Worm (Caenorhabditis elegans) whole organism, L4 larva: Measurements from ENCODE around the gene C12D8.21.

Experiments
- T26A8.4 ChIP-seq: fragments of 200-800 bp; sonication (Bioruptor generic); IDR thresholded peaks from 2 replicates; pipeline ENCODE4 v1.3.6; 2022; ENCODE audit warnings: missing genetic modification characterization, missing compliant biosample characterization
- Y75B8A.6 ChIP-seq: fragments of 200-800 bp; sonication (Bioruptor generic); IDR thresholded peaks from 2 replicates; pipeline ENCODE4 v1.3.6; 2022; ENCODE audit warnings: missing genetic modification reagents, missing genetic modification characterization, missing compliant biosample characterization
- ZK337.2 ChIP-seq: fragments of 200-800 bp; sonication (Bioruptor generic); IDR thresholded peaks from 2 replicates; pipeline ENCODE4 v1.3.6; 2022; ENCODE audit warnings: missing genetic modification reagents, missing genetic modification characterization, missing compliant biosample characterization
- aha-1 ChIP-seq: fragments of 150-350 bp; peaks from one replicate; lab custom pipeline; 2014; ENCODE audit warnings: missing biosample characterization, missing genetic modification characterization
- ama-1 ChIP-seq: fragments of 150-350 bp; optimal IDR thresholded peaks from 2 replicates; lab custom pipeline; 2014; ENCODE audit warnings: inconsistent platforms, mixed read lengths
- ceh-32 ChIP-seq: sonication (generic microtip); optimal IDR thresholded peaks from 2 replicates; lab custom pipeline; 2016; ENCODE audit warnings: mild to moderate bottlenecking, missing genetic modification characterization, missing compliant biosample characterization; ENCODE audit not compliant: poor library complexity
- ctbp-1 ChIP-seq: fragments of 200-800 bp; sonication (Bioruptor generic); IDR thresholded peaks from 2 replicates; pipeline ENCODE4 v1.3.6; 2022; ENCODE audit warnings: missing genetic modification reagents, missing genetic modification characterization, missing compliant biosample characterization
- daf-16 ChIP-seq, 3 experiments: sonication (generic microtip); optimal IDR thresholded peaks; 2 replicates each; lab custom pipeline; 2016 to 2017; ENCODE audit warnings: missing genetic modification characterization in 3 of 3, missing genetic modification reagents in 3 of 3, mild to moderate bottlenecking in 2 of 3, missing compliant biosample characterization in 2 of 3, missing biosample characterization in 1 of 3, moderate library complexity in 1 of 3
- dmd-6 ChIP-seq: fragments of 200-800 bp; sonication (Bioruptor generic); IDR thresholded peaks from 2 replicates; pipeline ENCODE4 v1.3.6; 2022; ENCODE audit warnings: missing genetic modification reagents, missing genetic modification characterization, missing compliant biosample characterization
- dmd-9 ChIP-seq: fragments of 200-800 bp; sonication (Bioruptor generic); IDR thresholded peaks from 2 replicates; pipeline ENCODE4 v1.3.6; 2022; ENCODE audit warnings: missing genetic modification reagents, missing genetic modification characterization, missing compliant biosample characterization
- dve-1 ChIP-seq: sonication (generic microtip); optimal IDR thresholded peaks from 2 replicates; lab custom pipeline; 2017; ENCODE audit warnings: antibody characterized with exemption, mild to moderate bottlenecking, missing genetic modification characterization, missing compliant biosample characterization; ENCODE audit not compliant: insufficient read depth
- hif-1 ChIP-seq, 2 experiments: sonication (generic microtip); optimal IDR thresholded peaks; 2 replicates each; lab custom pipeline; 2016 to 2017; ENCODE audit warnings: missing compliant biosample characterization in 2 of 2, missing genetic modification characterization in 2 of 2, missing genetic modification reagents in 2 of 2, missing genotype in 2 of 2, mild to moderate bottlenecking in 1 of 2
- hlh-11 ChIP-seq: fragments of 200-800 bp; sonication (Bioruptor generic); optimal IDR thresholded peaks from 2 replicates; lab custom pipeline; 2018; ENCODE audit warnings: mild to moderate bottlenecking, missing genetic modification characterization, missing compliant biosample characterization
- hlh-30 ChIP-seq: sonication (generic microtip); optimal IDR thresholded peaks from 2 replicates; lab custom pipeline; 2017; ENCODE audit warnings: antibody characterized with exemption, mild to moderate bottlenecking, missing genetic modification characterization, missing compliant biosample characterization; ENCODE audit not compliant: insufficient read depth
- lsy-2 ChIP-seq, 2 experiments: fragments of 150-350 bp in 1 of 2; sonication (generic microtip) in 1 of 2; optimal IDR thresholded peaks; 2 replicates each; lab custom pipeline; 2014 to 2017; ENCODE audit warnings: missing biosample characterization in 2 of 2, missing genetic modification characterization in 2 of 2
- madf-9 ChIP-seq: fragments of 200-800 bp; sonication (Bioruptor generic); conservative IDR thresholded peaks from 2 replicates; pipeline ENCODE4 v1.3.6; 2022; ENCODE audit warnings: missing genetic modification reagents, missing genetic modification characterization, missing compliant biosample characterization
- mdl-1 ChIP-seq, 2 experiments: fragments of 150-350 bp in 1 of 2; sonication (generic microtip) in 1 of 2; optimal IDR thresholded peaks; 2 replicates each; lab custom pipeline; 2014 to 2017; ENCODE audit warnings: missing biosample characterization in 2 of 2, missing genetic modification characterization in 2 of 2
- mdt-29 ChIP-seq: fragments of 200-800 bp; sonication (Bioruptor generic); IDR thresholded peaks from 2 replicates; pipeline ENCODE4 v1.3.6; 2022; ENCODE audit warnings: missing genetic modification reagents, missing genetic modification characterization, missing compliant biosample characterization
- mep-1 ChIP-seq: fragments of 150-350 bp; sonication (generic microtip); optimal IDR thresholded peaks from 3 replicates; lab custom pipeline; 2014; ENCODE audit warnings: missing biosample characterization, missing genetic modification characterization
- mes-2 ChIP-seq: sonication (generic microtip); optimal IDR thresholded peaks from 2 replicates; lab custom pipeline; 2016; ENCODE audit warnings: missing genotype, mild to moderate bottlenecking, missing genetic modification characterization, missing compliant biosample characterization; ENCODE audit not compliant: poor library complexity, severe bottlenecking
- mxl-3 ChIP-seq: fragments of 200-800 bp; sonication (Bioruptor generic); optimal IDR thresholded peaks from 2 replicates; lab custom pipeline; 2018; ENCODE audit warnings: mild to moderate bottlenecking, missing genetic modification characterization, missing compliant biosample characterization
- nhr-28 ChIP-seq: fragments of 150-350 bp; optimal IDR thresholded peaks from 2 replicates; lab custom pipeline; 2014; ENCODE audit warnings: missing biosample characterization, missing genetic modification characterization
- rbr-2 ChIP-seq: sonication (generic microtip); optimal IDR thresholded peaks from 2 replicates; lab custom pipeline; 2016; ENCODE audit warnings: missing genotype, missing genetic modification characterization, missing compliant biosample characterization
- set-16 ChIP-seq: fragments of 200-800 bp; sonication (Bioruptor generic); IDR thresholded peaks from 2 replicates; pipeline ENCODE4 v1.3.6; 2022; ENCODE audit warnings: missing genetic modification reagents, missing genetic modification characterization, missing compliant biosample characterization
- snpc-1.2 ChIP-seq: fragments of 200-800 bp; sonication (Bioruptor generic); IDR thresholded peaks from 2 replicates; pipeline ENCODE4 v1.3.6; 2022; ENCODE audit warnings: missing genetic modification reagents, missing genetic modification characterization, missing compliant biosample characterization
- tag-97 ChIP-seq: fragments of 200-800 bp; sonication (Bioruptor generic); IDR thresholded peaks from 2 replicates; pipeline ENCODE4 v1.3.6; 2022; ENCODE audit warnings: missing genetic modification characterization, missing compliant biosample characterization
- tra-1 ChIP-seq: fragments of 200-800 bp; sonication (Bioruptor generic); IDR thresholded peaks from 2 replicates; pipeline ENCODE4 v1.3.6; 2022; ENCODE audit warnings: missing genetic modification reagents, missing genetic modification characterization, missing compliant biosample characterization
- unc-130 ChIP-seq: sonication (generic microtip); optimal IDR thresholded peaks from 2 replicates; lab custom pipeline; 2016; ENCODE audit warnings: missing genetic modification reagents, missing genetic modification characterization, missing compliant biosample characterization
- unc-62 ChIP-seq, 3 experiments: fragments of 150-350 bp in 1 of 3; sonication (generic microtip); optimal IDR thresholded peaks in 2 of 3; peaks in 1 of 3; 1 replicate in 1 of 3; 2 replicates in 2 of 3; lab custom pipeline; 2014 to 2017; ENCODE audit warnings: missing biosample characterization in 3 of 3, missing genetic modification characterization in 3 of 3, missing genetic modification reagents in 3 of 3, missing genotype in 1 of 3

The C12D8.21 gene

DNA sequence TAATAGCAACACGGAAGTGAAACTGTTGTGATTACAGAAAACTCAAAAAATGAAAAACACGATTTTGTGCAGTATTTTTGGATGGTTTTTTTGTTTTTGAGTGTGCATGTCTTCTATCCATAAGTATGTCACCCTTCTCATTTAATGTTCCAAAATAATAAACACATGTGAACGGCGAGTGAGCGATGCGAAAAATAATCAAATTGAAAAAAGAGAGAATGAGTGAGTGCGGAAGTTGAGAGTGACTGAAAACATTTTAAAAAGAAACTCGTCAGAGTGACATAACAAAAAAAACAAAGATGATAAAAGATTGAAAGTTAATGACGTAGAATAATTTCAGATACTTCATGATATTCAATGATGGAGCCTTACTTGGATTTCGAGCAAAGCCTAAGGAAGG is 8.5 kb upstream of the C12D8.21 start:
- TF ChIP-seq Y75B8A.6 (GFP tag; lab: Robert Waterston, UW) (no peak), aha-1 (tag; lab: Kevin White, UChicago) (peak; percentile 94), tag-97 (GFP tag; lab: Robert Waterston, UW) (no peak), snpc-1.2 (GFP tag; lab: Robert Waterston, UW) (no peak), daf-16 (GFP tag; optimal IDR thresholded peaks at IDR 0.05; lab: Kevin White, UChicago) (peak in 1 of 2 experiments; percentile 72), daf-16 (tag; optimal IDR thresholded peaks at IDR 0.05; lab: Kevin White, UChicago) (peak; percentile 7), ama-1 (no peak), ZK337.2 (GFP tag; lab: Robert Waterston, UW) (no peak), mxl-3 (GFP tag; lab: Kevin White, UChicago) (no peak)
- TF ChIP-seq, all 104 proteins: peak for 2

- peak; percentile 94 for TF ChIP-seq aha-1 (tag; lab: Kevin White, UChicago)
- peak; percentile 12 for TF ChIP-seq rbr-2
- TF ChIP-seq unc-62 (GFP tag; optimal IDR thresholded peaks at IDR 0.05 in 1 of 2; lab: Kevin White, UChicago), result peak in 1 of 2 experiments; percentile 99
- TF ChIP-seq unc-62 (tag; optimal IDR thresholded peaks at IDR 0.05; lab: Kevin White, UChicago), result no peak
- no peak for TF ChIP-seq ceh-32
- TF ChIP-seq mdt-29 (GFP tag; lab: Robert Waterston, UW), result no peak
- TF ChIP-seq daf-16 (GFP tag; optimal IDR thresholded peaks at IDR 0.05; lab: Kevin White, UChicago), result peak in 1 of 2 experiments; percentile 48
- peak; percentile 77 for TF ChIP-seq daf-16 (tag; optimal IDR thresholded peaks at IDR 0.05; lab: Kevin White, UChicago)
- TF ChIP-seq hlh-30, result peak; percentile 23
Measured at ce11 chrV:10248255-10248979, 7.4 kb upstream of the C12D8.21 start, which contains the start of gene akt-1. TSS of gene akt-1 (plus strand) at chrV:10248905.

DNA sequence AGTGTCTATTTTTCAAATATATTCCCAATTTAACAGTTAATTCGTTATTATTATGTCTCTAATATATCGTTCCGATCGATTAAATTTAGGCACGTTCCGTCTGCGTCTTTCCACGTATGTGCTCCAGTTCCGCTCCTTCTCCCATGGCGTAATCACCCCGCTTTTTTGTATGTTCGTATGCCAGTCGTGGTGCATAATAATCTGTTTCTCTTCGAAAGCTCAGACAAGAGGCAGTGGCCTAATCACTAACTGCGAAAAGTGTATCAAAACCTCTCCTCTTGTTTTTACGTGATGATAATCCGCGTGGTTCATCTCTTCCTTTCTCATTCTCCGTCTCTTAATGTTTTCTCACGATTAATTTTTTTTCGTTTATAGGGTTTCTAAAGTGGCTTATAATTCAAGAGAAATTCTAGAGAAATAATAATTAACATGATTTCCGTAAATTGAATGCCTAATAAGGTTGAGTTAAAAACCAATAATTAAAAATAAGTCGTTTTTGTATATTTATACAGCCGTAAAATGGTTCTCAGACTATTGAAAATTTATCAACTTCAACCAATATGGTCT is 6.8 kb upstream of the C12D8.21 start:
- TF ChIP-seq nhr-28 (tag; lab: Kevin White, UChicago) (peak; percentile 13), mdt-29 (GFP tag; lab: Robert Waterston, UW) (no peak), dve-1 (peak; percentile 6), lsy-2 (tag; optimal IDR thresholded peaks at IDR 0.05; lab: Kevin White, UChicago) (peak in 1 of 2 experiments; percentile 25), hlh-30 (peak; percentile 51), tra-1 (no peak), ama-1 (peak; percentile 23), aha-1 (tag; lab: Kevin White, UChicago) (peak; percentile 56), unc-62 (GFP tag; optimal IDR thresholded peaks at IDR 0.05 in 1 of 2; lab: Kevin White, UChicago) (peak in 1 of 2 experiments; percentile 81), unc-62 (tag; optimal IDR thresholded peaks at IDR 0.05; lab: Kevin White, UChicago) (no peak), unc-130 (GFP tag; lab: Kevin White, UChicago) (no peak)

DNA sequence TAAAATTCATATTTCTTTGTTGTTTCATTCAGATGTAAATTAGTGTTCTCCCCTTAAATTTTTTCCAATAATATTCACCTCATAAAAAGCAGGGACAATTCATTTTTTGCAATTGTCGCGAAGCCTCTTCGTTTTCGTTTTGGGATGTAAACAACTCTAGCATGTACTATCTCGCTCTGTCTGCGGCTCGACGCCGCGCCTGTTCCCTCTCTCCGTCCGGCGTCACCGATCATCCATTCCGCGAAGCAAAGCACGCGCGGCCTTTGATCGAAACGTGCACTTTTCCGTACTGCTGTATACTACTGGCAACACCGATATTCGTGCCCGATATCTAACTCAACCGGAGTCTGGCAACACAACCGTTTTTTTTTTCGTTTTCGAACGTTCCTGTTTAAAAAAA is 6.0 kb upstream of the C12D8.21 start:
- peak; percentile 52 for TF ChIP-seq set-16 (GFP tag; lab: Robert Waterston, UW)
- TF ChIP-seq mdl-1 (tag; optimal IDR thresholded peaks at IDR 0.05; lab: Kevin White, UChicago), result peak; percentile 14 to 81
- TF ChIP-seq dmd-6 (GFP tag; lab: Robert Waterston, UW), result peak; percentile 31
- peak; percentile 1 for TF ChIP-seq ama-1
- TF ChIP-seq hlh-30, result peak; percentile 78
- TF ChIP-seq nhr-28 (tag; lab: Kevin White, UChicago), result no peak
- peak in 1 of 2 experiments; percentile 68 for TF ChIP-seq hif-1 (tag; optimal IDR thresholded peaks at IDR 0.05; lab: Kevin White, UChicago)
- TF ChIP-seq daf-16 (GFP tag; optimal IDR thresholded peaks at IDR 0.05; lab: Kevin White, UChicago), result peak in 1 of 2 experiments; percentile 32
- TF ChIP-seq daf-16 (tag; optimal IDR thresholded peaks at IDR 0.05; lab: Kevin White, UChicago), result peak; percentile 84
- no peak for TF ChIP-seq dmd-9 (GFP tag; lab: Robert Waterston, UW)
- TF ChIP-seq madf-9 (GFP tag; lab: Robert Waterston, UW), result peak; percentile 85
- TF ChIP-seq mep-1 (tag; lab: Kevin White, UChicago), result no peak
- peak; percentile 21 for TF ChIP-seq rbr-2
- TF ChIP-seq mes-2, result peak; percentile 39
- TF ChIP-seq ctbp-1 (GFP tag; lab: Robert Waterston, UW), result no peak
- peak; percentile 65 for TF ChIP-seq hlh-11 (tag; lab: Kevin White, UChicago)
- peak; percentile 33; the same call in 1 of the 2 replicates for TF ChIP-seq T26A8.4
- peak; percentile 15 for TF ChIP-seq dve-1
